Fruit fly (Drosophila melanogaster): ENCODE results near the gene CG13698.

Gene CG13698

DNA sequence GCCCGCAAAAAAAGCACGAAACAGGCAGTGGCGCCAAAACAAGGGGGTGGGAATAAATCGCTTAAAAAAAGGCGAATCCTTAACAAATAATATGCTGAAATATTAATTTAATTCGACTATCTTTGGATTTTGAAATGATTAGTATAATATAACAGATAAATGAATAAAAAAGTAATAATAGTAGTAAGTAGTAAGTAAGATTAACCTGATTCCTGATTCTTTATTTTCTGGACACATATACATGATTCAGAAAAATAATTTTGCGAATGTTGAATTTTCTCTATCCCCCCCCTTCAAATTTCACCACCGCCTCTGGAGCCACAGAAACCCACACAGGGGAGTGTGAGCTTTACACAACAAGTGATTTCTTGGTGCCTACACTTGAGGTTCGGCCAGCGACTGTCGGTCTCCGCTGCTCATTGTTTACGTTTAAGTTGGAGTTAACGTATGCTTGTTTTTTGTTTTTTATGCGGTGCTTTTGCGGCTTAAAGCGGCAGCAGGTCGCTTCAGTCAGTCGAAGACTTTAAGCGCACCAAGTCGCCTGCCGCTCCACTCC is 42.5 kb upstream of the CG13698 start, which contains the start of gene CG7330 (continued):
- TF ChIP-seq dsx (GFP tag; optimal IDR thresholded peaks at IDR 0.05; ENCODE audit: poor library complexity, severe bottlenecking) (peak; percentile 82), OdsH (GFP tag; optimal IDR thresholded peaks at IDR 0.05) (peak; percentile 96), CG31627 (GFP tag; optimal IDR thresholded peaks at IDR 0.05) (peak; percentile 87), CG6276 (GFP tag; optimal IDR thresholded peaks at IDR 0.05) (peak; percentile 97), fd59A (GFP tag; optimal IDR thresholded peaks at IDR 0.05) (peak; percentile 70), CG11902 (GFP tag; optimal IDR thresholded peaks at IDR 0.05) (peak; percentile 94), CG3032 (tag; optimal IDR thresholded peaks at IDR 0.05) (peak; percentile 88), Gug (GFP tag; IDR thresholded peaks at IDR 0.05) (peak; percentile 87), topi (GFP tag; optimal IDR thresholded peaks at IDR 0.05) (peak; percentile 86), net (GFP tag; optimal IDR thresholded peaks at IDR 0.05) (peak; percentile 96), Blimp-1 (GFP tag; optimal IDR thresholded peaks at IDR 0.05) (peak; percentile 79), Hr39 (GFP tag; optimal IDR thresholded peaks at IDR 0.05) (peak; percentile 81), CG6808 (GFP tag; optimal IDR thresholded peaks at IDR 0.05) (peak; percentile 83), CG6163 (GFP tag; IDR thresholded peaks at IDR 0.05) (peak; percentile 86), Eip75B (GFP tag; optimal IDR thresholded peaks at IDR 0.05) (peak; percentile 87), esn (GFP tag; optimal IDR thresholded peaks at IDR 0.05) (peak; percentile 93), CG16779 (tag; optimal IDR thresholded peaks at IDR 0.05) (peak; percentile 90), Hr38 (GFP tag; optimal IDR thresholded peaks at IDR 0.05) (peak; percentile 67), cyc (GFP tag; optimal IDR thresholded peaks at IDR 0.05) (peak; percentile 86), fd85E (GFP tag; optimal IDR thresholded peaks at IDR 0.05) (peak; percentile 84), dac (GFP tag; optimal IDR thresholded peaks at IDR 0.05) (peak; percentile 95), CG11762 (GFP tag; optimal IDR thresholded peaks at IDR 0.05; ENCODE audit: insufficient read depth) (peak; percentile 92)

DNA sequence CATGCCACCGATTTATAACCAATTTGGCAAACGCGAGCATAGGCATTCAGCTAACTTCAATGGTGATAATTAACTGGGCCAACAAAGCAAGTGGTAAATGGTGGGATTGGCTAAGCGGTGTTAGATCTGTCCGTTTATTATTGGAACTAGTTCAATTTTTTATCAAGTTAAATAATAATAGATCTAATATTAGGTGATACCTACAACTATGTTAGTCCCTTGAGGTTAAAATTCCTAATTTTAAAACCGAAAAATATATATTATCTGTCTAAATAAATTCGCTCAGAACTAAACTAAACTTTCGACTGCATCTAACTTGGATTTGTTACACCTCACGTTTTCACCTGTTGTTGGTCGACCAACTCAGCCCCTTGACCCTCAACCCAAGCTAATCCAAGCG is 41.6 kb upstream of the CG13698 start:
- TF ChIP-seq net (GFP tag; optimal IDR thresholded peaks at IDR 0.05) (no peak), CG8632 (GFP tag; optimal IDR thresholded peaks at IDR 0.05) (no peak), Sox14 (GFP tag; optimal IDR thresholded peaks at IDR 0.05) (no peak), vri (GFP tag; optimal IDR thresholded peaks at IDR 0.05) (no peak), CG15336 (GFP tag; IDR thresholded peaks at IDR 0.05) (no peak), Met (GFP tag; optimal IDR thresholded peaks at IDR 0.05) (no peak), CG11294 (GFP tag; IDR thresholded peaks at IDR 0.05) (no peak), CG4318 (GFP tag; optimal IDR thresholded peaks at IDR 0.05) (no peak), CG16779 (tag; optimal IDR thresholded peaks at IDR 0.05) (no peak), dac (GFP tag; optimal IDR thresholded peaks at IDR 0.05) (no peak), CG31627 (GFP tag; optimal IDR thresholded peaks at IDR 0.05) (no peak), CG34406 (GFP tag; optimal IDR thresholded peaks at IDR 0.05) (no peak), cyc (GFP tag; optimal IDR thresholded peaks at IDR 0.05) (no peak), CG8119 (GFP tag; IDR thresholded peaks at IDR 0.05) (no peak), fd85E (GFP tag; optimal IDR thresholded peaks at IDR 0.05) (no peak), Blimp-1 (GFP tag; optimal IDR thresholded peaks at IDR 0.05) (no peak), eg (GFP tag; IDR thresholded peaks at IDR 0.05) (no peak), dsx (GFP tag; optimal IDR thresholded peaks at IDR 0.05; ENCODE audit: poor library complexity, severe bottlenecking) (no peak)

DNA sequence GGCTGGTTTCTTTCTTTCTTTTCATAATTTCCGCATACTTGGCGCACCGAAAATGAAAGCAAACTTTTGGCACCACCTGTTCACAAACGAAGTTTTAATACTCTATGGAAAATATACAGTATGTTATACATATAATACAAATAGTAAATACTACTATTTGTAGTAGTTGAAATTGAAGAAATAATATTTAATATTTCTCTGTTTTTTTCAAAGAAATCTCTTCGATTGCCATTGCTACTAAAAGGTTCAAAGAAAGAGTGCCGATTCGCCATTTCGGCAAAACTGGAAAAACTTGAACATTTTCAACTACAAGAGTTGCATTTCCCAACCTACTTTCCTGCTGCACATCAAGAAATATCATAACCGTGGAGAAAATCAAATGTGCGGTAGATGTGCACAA is 40.9 kb upstream of the CG13698 start:
- peak; percentile 79 for TF ChIP-seq CG32006 (GFP tag; optimal IDR thresholded peaks at IDR 0.05)
- TF ChIP-seq Sox15 (GFP tag; optimal IDR thresholded peaks at IDR 0.05), result no peak
- TF ChIP-seq CG6276 (GFP tag; optimal IDR thresholded peaks at IDR 0.05), result peak; percentile 58
- TF ChIP-seq Hr4 (GFP tag; optimal IDR thresholded peaks at IDR 0.05), result peak; percentile 39
- TF ChIP-seq CG10631 (GFP tag; optimal IDR thresholded peaks at IDR 0.05), result no peak
- TF ChIP-seq Eip78C (GFP tag), result peak; percentile 57
- TF ChIP-seq CG8119 (GFP tag; IDR thresholded peaks at IDR 0.05), result peak; percentile 81
- no peak for TF ChIP-seq spab (GFP tag; optimal IDR thresholded peaks at IDR 0.05)
- peak in 1 of 2 experiments; percentile 19 for TF ChIP-seq salr (GFP tag; optimal IDR thresholded peaks at IDR 0.05)
- peak; percentile 25; the same call in 1 of the 3 replicates for TF ChIP-seq CG6163 (GFP tag; IDR thresholded peaks at IDR 0.05)
- TF ChIP-seq Gug (GFP tag; IDR thresholded peaks at IDR 0.05), result peak; percentile 28; the same call in 1 of the 2 replicates
- peak; percentile 36 for TF ChIP-seq CG4318 (GFP tag; optimal IDR thresholded peaks at IDR 0.05)
- peak; percentile 77 for TF ChIP-seq CG15336 (GFP tag; IDR thresholded peaks at IDR 0.05)
- no peak for TF ChIP-seq dsx (GFP tag; optimal IDR thresholded peaks at IDR 0.05; ENCODE audit: poor library complexity, severe bottlenecking)
- TF ChIP-seq fd59A (GFP tag; optimal IDR thresholded peaks at IDR 0.05), result no peak
- TF ChIP-seq lz (GFP tag; optimal IDR thresholded peaks at IDR 0.05), result no peak
- no peak for TF ChIP-seq Eip93F (GFP tag; optimal IDR thresholded peaks at IDR 0.05)
- TF ChIP-seq eg (GFP tag; IDR thresholded peaks at IDR 0.05), result peak; percentile 63; the same call in 2 of the 3 replicates

Measured in whole organism, prepupa.